Fruit fly (Drosophila melanogaster) whole organism, adult: Measurements from ENCODE around the gene Prp4k.

Source experiments
- CG11617 ChIP-seq: fragments of 200-800 bp; sonication (Bioruptor generic); optimal IDR thresholded peaks from 2 replicates; lab custom pipeline; 2017; ENCODE audit warnings: mild to moderate bottlenecking, missing biosample characterization, missing genetic modification reagents, missing genetic modification characterization
- CG33017 ChIP-seq: fragments of 200-800 bp; sonication (Bioruptor generic); optimal IDR thresholded peaks from 2 replicates; lab custom pipeline; 2018; ENCODE audit warnings: missing biosample characterization, mild to moderate bottlenecking, missing genetic modification characterization, moderate library complexity
- CG7045 ChIP-seq: fragments of 200-800 bp; sonication (Bioruptor generic); optimal IDR thresholded peaks from 2 replicates; lab custom pipeline; 2017; ENCODE audit warnings: missing biosample characterization, mild to moderate bottlenecking, missing genetic modification characterization
- CG7101 ChIP-seq: fragments of 200-800 bp; sonication (Bioruptor generic); optimal IDR thresholded peaks from 2 replicates; lab custom pipeline; 2018; ENCODE audit warnings: missing biosample characterization, mild to moderate bottlenecking, missing genetic modification characterization, moderate library complexity
- bab1 ChIP-seq: fragments of 200-800 bp; sonication (Bioruptor generic); optimal IDR thresholded peaks from 3 replicates; lab custom pipeline; 2019; ENCODE audit warnings: missing biosample characterization, mild to moderate bottlenecking, missing genetic modification characterization, moderate library complexity
- cnc ChIP-seq, 2 experiments: fragments of >200 bp; optimal IDR thresholded peaks; 2 replicates each; lab custom pipeline; 2017

dm6 chr3L:199754-200596 lies 11.3 kb downstream of the Prp4k start, which contains the start of the genes rno and mri:
- TF ChIP-seq bab1 (GFP tag; lab: Kevin White, UChicago) (peak; percentile 64), CG11617 (GFP tag; lab: Kevin White, UChicago) (peak; percentile 80), CG33017 (tag; lab: Kevin White, UChicago) (peak; percentile 70), CG7045 (peak; percentile 47), cnc (optimal IDR thresholded peaks at IDR 0.05; lab: Kevin White, UChicago) (no peak), CG7101 (peak; percentile 85)
